Worm (Caenorhabditis elegans): ENCODE results near the gene K01A12.4.
"Not testable (repeated sequence)": the region's sequence is repeated elsewhere in the genome, so short reads cannot be mapped to it uniquely, and the experiment has no call there.

K01A12.4 gene

ce11 chrX:8610606-8611005 is at the start of gene K01A12.4:
K01A12.4 (plus strand) TSS chrX:8610906.
- TF ChIP-seq med-1 (GFP tag; optimal IDR thresholded peaks at IDR 0.05; ENCODE audit: insufficient read depth); ref-1 (GFP tag; conservative IDR thresholded peaks at IDR 0.05); tab-1 (GFP tag; IDR thresholded peaks at IDR 0.05): not testable (repeated sequence)

DNA sequence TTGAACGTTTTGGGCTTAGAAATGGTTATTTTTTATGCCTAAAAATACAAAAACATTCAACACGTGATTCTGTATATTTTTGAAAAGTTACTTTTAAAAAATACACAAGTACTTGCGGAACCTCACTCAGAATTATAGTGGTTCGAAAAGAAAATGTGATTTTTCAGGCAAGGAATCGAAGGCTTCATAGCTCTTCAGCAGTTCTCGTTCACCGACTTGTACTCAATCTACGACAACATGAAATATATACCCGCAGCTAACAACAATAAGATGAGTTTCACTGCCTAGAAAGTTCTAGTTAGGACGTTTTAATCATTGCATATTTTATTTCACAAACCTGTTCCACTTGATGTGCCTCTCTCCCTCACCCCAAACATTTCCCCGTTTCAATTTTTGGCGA is 48.1 kb upstream of the K01A12.4 start:
- TF ChIP-seq ztf-23 (GFP tag; IDR thresholded peaks at IDR 0.05) (no peak), ztf-29 (GFP tag; IDR thresholded peaks at IDR 0.05) (no peak), T22C8.4 (GFP tag; IDR thresholded peaks at IDR 0.05) (no peak), ref-1 (GFP tag; conservative IDR thresholded peaks at IDR 0.05) (no peak), flt-1 (GFP tag; IDR thresholded peaks at IDR 0.05) (no peak), tab-1 (GFP tag; IDR thresholded peaks at IDR 0.05) (no peak), cog-1 (tag; optimal IDR thresholded peaks at IDR 0.05) (no peak), med-1 (GFP tag; optimal IDR thresholded peaks at IDR 0.05; ENCODE audit: insufficient read depth) (no peak), klf-2 (GFP tag; conservative IDR thresholded peaks at IDR 0.05) (no peak)

- TF ChIP-seq cog-1 (tag; optimal IDR thresholded peaks at IDR 0.05) (no peak), klf-2 (GFP tag; conservative IDR thresholded peaks at IDR 0.05) (no peak), med-1 (GFP tag; optimal IDR thresholded peaks at IDR 0.05; ENCODE audit: insufficient read depth) (no peak), T22C8.4 (GFP tag; IDR thresholded peaks at IDR 0.05) (no peak), ztf-29 (GFP tag; IDR thresholded peaks at IDR 0.05) (no peak)
Observed at ce11 chrX:8563663-8564450, 46.8 kb upstream of the K01A12.4 start.

ce11 chrX:8564451-8564795 is 46.3 kb upstream of the K01A12.4 start:
- no peak for TF ChIP-seq klf-2 (GFP tag; conservative IDR thresholded peaks at IDR 0.05)
- no peak for TF ChIP-seq ztf-29 (GFP tag; IDR thresholded peaks at IDR 0.05)
- TF ChIP-seq cog-1 (tag; optimal IDR thresholded peaks at IDR 0.05): no peak
- TF ChIP-seq flt-1 (GFP tag; IDR thresholded peaks at IDR 0.05): no peak
- TF ChIP-seq tab-1 (GFP tag; IDR thresholded peaks at IDR 0.05): no peak

ce11 chrX:8565810-8566416 is 44.8 kb upstream of the K01A12.4 start:
- no peak for TF ChIP-seq ref-1 (GFP tag; conservative IDR thresholded peaks at IDR 0.05)
- TF ChIP-seq tab-1 (GFP tag; IDR thresholded peaks at IDR 0.05): no peak
- TF ChIP-seq ztf-23 (GFP tag; IDR thresholded peaks at IDR 0.05): 0 out of 2 replicates have a peak, but pooled peaks have one; percentile 31
- no peak for TF ChIP-seq klf-2 (GFP tag; conservative IDR thresholded peaks at IDR 0.05)
- TF ChIP-seq flt-1 (GFP tag; IDR thresholded peaks at IDR 0.05): no peak

- TF ChIP-seq ztf-29 (GFP tag; IDR thresholded peaks at IDR 0.05) (no peak), klf-2 (GFP tag; conservative IDR thresholded peaks at IDR 0.05) (no peak), tab-1 (GFP tag; IDR thresholded peaks at IDR 0.05) (no peak), ztf-23 (GFP tag; IDR thresholded peaks at IDR 0.05) (no peak), T22C8.4 (GFP tag; IDR thresholded peaks at IDR 0.05) (no peak), med-1 (GFP tag; optimal IDR thresholded peaks at IDR 0.05; ENCODE audit: insufficient read depth) (no peak), ref-1 (GFP tag; conservative IDR thresholded peaks at IDR 0.05) (no peak), cog-1 (tag; optimal IDR thresholded peaks at IDR 0.05) (no peak), flt-1 (GFP tag; IDR thresholded peaks at IDR 0.05) (no peak)
Observed at ce11 chrX:8566521-8567032, 44.1 kb upstream of the K01A12.4 start.

DNA sequence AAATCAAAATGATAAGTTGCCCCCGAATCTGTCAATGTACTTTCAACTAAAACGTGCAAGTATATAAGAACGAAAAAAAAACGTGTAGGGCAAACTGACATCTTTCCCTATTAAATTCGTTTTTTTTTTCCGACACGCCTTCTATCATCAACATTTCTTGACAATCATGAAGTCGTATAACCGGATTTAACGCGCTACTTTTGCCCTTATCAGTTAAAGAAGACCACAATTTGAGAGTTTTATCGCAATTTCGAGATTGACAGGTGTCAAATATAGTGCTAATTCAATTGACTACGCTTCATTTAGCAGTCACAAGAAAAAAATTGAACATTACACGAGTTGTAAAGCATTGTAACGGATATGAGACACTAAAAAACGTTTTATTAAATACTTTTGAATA is 43.5 kb upstream of the K01A12.4 start:
- no peak for TF ChIP-seq cog-1 (tag; optimal IDR thresholded peaks at IDR 0.05)
- TF ChIP-seq med-1 (GFP tag; optimal IDR thresholded peaks at IDR 0.05; ENCODE audit: insufficient read depth): no peak
- no peak for TF ChIP-seq ztf-29 (GFP tag; IDR thresholded peaks at IDR 0.05)
- TF ChIP-seq tab-1 (GFP tag; IDR thresholded peaks at IDR 0.05): no peak
- TF ChIP-seq klf-2 (GFP tag; conservative IDR thresholded peaks at IDR 0.05): no peak
- TF ChIP-seq T22C8.4 (GFP tag; IDR thresholded peaks at IDR 0.05): no peak

ce11 chrX:8567823-8568314 is 42.8 kb upstream of the K01A12.4 start:
- TF ChIP-seq ztf-29 (GFP tag; IDR thresholded peaks at IDR 0.05): no peak
- TF ChIP-seq klf-2 (GFP tag; conservative IDR thresholded peaks at IDR 0.05): no peak
- no peak for TF ChIP-seq med-1 (GFP tag; optimal IDR thresholded peaks at IDR 0.05; ENCODE audit: insufficient read depth)
- TF ChIP-seq tab-1 (GFP tag; IDR thresholded peaks at IDR 0.05): no peak

ce11 chrX:8568423-8568903 is 42.2 kb upstream of the K01A12.4 start:
- no peak for TF ChIP-seq flt-1 (GFP tag; IDR thresholded peaks at IDR 0.05)
- TF ChIP-seq med-1 (GFP tag; optimal IDR thresholded peaks at IDR 0.05; ENCODE audit: insufficient read depth): no peak
- TF ChIP-seq tab-1 (GFP tag; IDR thresholded peaks at IDR 0.05): no peak
- no peak for TF ChIP-seq T22C8.4 (GFP tag; IDR thresholded peaks at IDR 0.05)
- TF ChIP-seq cog-1 (tag; optimal IDR thresholded peaks at IDR 0.05): no peak
- TF ChIP-seq klf-2 (GFP tag; conservative IDR thresholded peaks at IDR 0.05): no peak
- TF ChIP-seq ztf-23 (GFP tag; IDR thresholded peaks at IDR 0.05): no peak
- TF ChIP-seq ref-1 (GFP tag; conservative IDR thresholded peaks at IDR 0.05): no peak
- TF ChIP-seq ztf-29 (GFP tag; IDR thresholded peaks at IDR 0.05): no peak

DNA sequence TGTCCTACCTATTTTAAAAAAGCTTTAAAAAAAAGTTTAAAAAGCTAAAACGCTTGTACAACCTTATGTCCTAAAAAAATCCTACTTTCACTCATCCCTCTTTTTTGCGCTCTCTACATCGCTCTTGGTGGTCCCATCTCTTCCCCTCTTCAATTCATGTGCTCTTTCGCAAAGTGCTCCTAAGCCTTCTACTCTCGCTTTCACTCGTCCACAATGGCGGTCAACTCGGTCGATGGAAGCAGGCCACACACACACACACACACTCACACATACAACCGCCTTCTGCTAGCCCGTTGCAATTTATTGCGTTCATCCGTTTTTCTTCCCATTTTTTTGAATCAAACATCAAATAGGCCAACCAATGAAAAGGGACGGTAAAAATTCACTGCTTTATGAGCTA is 41.5 kb upstream of the K01A12.4 start:
- no peak for TF ChIP-seq T22C8.4 (GFP tag; IDR thresholded peaks at IDR 0.05)
- TF ChIP-seq flt-1 (GFP tag; IDR thresholded peaks at IDR 0.05): no peak; the same call in 1 of the 2 replicates
- no peak for TF ChIP-seq ztf-29 (GFP tag; IDR thresholded peaks at IDR 0.05)
- no peak for TF ChIP-seq klf-2 (GFP tag; conservative IDR thresholded peaks at IDR 0.05)
- TF ChIP-seq med-1 (GFP tag; optimal IDR thresholded peaks at IDR 0.05; ENCODE audit: insufficient read depth): no peak
- no peak for TF ChIP-seq ref-1 (GFP tag; conservative IDR thresholded peaks at IDR 0.05)
- TF ChIP-seq ztf-23 (GFP tag; IDR thresholded peaks at IDR 0.05): no peak
- no peak for TF ChIP-seq tab-1 (GFP tag; IDR thresholded peaks at IDR 0.05)
- no peak for TF ChIP-seq cog-1 (tag; optimal IDR thresholded peaks at IDR 0.05)

Measured in whole organism, midembryonic.